Worm (Caenorhabditis elegans) whole organism, L3 larva: ENCODE data around the gene srt-73.

ENCODE experiments used
- ama-1 ChIP-seq: fragments of 150-350 bp; optimal IDR thresholded peaks from 2 replicates; lab custom pipeline; 2018
- egl-27 ChIP-seq: sonication (generic microtip); optimal IDR thresholded peaks from 4 replicates; lab custom pipeline; 2017; ENCODE audit warnings: missing biosample characterization, missing genetic modification reagents, missing genetic modification characterization
- elt-3 ChIP-seq, 3 experiments: fragments of 150-350 bp in 1 of 3; sonication (generic microtip) in 2 of 3; optimal IDR thresholded peaks; 2 replicates in 2 of 3; 4 replicates in 1 of 3; lab custom pipeline; 2014 to 2017; ENCODE audit warnings: missing biosample characterization in 3 of 3, missing genetic modification characterization in 3 of 3
- fos-1 ChIP-seq: fragments of 150-350 bp; optimal IDR thresholded peaks from 2 replicates; lab custom pipeline; 2014; ENCODE audit warnings: missing biosample characterization, missing genetic modification characterization
- lin-39 ChIP-seq: fragments of 150-350 bp; optimal IDR thresholded peaks from 2 replicates; lab custom pipeline; 2018; ENCODE audit warnings: missing biosample characterization, missing genetic modification reagents, missing genetic modification characterization
- nhr-11 ChIP-seq: fragments of 150-350 bp; optimal IDR thresholded peaks from 2 replicates; lab custom pipeline; 2014; ENCODE audit warnings: missing biosample characterization, missing genetic modification characterization
- nhr-237 ChIP-seq: fragments of 150-350 bp; optimal IDR thresholded peaks from 2 replicates; lab custom pipeline; 2014; ENCODE audit warnings: missing biosample characterization, missing genetic modification characterization
- snpc-4 ChIP-seq: fragments of 150-350 bp; optimal IDR thresholded peaks from 2 replicates; lab custom pipeline; 2014; ENCODE audit warnings: missing biosample characterization, missing genetic modification characterization
- unc-62 ChIP-seq: fragments of 150-350 bp; sonication (generic microtip); optimal IDR thresholded peaks from 4 replicates; lab custom pipeline; 2014; ENCODE audit warnings: missing biosample characterization, missing genetic modification reagents, missing genetic modification characterization
- ztf-11 ChIP-seq: fragments of 150-350 bp; optimal IDR thresholded peaks from 2 replicates; lab custom pipeline; 2014; ENCODE audit warnings: missing biosample characterization, missing genetic modification characterization

DNA sequence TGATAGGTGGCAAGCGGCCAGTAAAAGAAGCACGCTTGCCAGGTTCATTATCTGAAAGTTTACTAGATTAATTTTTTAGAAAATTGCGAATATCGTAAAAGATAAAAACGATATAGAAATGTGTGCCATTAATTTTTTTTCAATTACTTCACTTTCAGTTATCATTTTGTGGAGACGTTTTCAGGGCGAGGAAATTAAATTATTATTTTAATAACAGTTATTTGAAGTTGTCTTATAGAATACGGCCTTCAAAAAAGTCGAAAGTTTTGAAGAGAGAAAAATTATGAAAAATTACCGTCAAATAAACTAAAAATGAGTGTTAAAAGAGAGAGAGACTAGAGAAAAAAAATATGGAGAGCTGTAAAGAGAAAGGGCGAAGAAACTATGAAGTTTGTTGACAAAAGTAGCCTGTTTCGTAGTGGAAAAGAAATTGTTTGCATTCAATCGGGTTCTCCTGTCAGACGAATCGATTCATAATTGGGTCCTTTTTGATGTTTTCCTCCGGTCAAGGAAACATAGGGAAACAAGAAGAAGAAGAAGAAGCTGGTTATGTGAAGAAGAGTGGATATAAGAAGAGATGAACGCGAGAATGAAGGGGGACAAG is 44.4 kb upstream of the srt-73 start, which contains the start of gene erp-44.2:
- TF ChIP-seq lin-39 (no peak), unc-62 (GFP tag; lab: Kevin White, UChicago) (no peak), elt-3 (tag; optimal IDR thresholded peaks at IDR 0.05; lab: Kevin White, UChicago) (no peak), ztf-11 (tag; lab: Kevin White, UChicago) (no peak), snpc-4 (tag; lab: Kevin White, UChicago) (no peak), nhr-11 (tag; lab: Kevin White, UChicago) (no peak), nhr-237 (no peak), egl-27 (no peak), fos-1 (no peak), ama-1 (lab: Kevin White, UChicago) (no peak)
